Fruit fly (Drosophila melanogaster): ENCODE data around the gene atk.

dm6 chr3L:20472607-20473006 is 7.9 kb upstream of the atk start:
- TF ChIP-seq CG8478 (optimal IDR thresholded peaks at IDR 0.05) (no peak), CTCF (optimal IDR thresholded peaks at IDR 0.05) (no peak)

All from S2 (cell line).